Fruit fly (Drosophila melanogaster): ENCODE data around the gene Hap40.

- no peak for TF ChIP-seq CG8301 (tag; optimal IDR thresholded peaks at IDR 0.05)
- TF ChIP-seq CG34367 (tag; optimal IDR thresholded peaks at IDR 0.05) = no peak
- no peak for TF ChIP-seq CG4496 (GFP tag; IDR thresholded peaks at IDR 0.05)
- no peak for TF ChIP-seq EcR (GFP tag; optimal IDR thresholded peaks at IDR 0.05)
- no peak for TF ChIP-seq D1 (tag; optimal IDR thresholded peaks at IDR 0.05)
Measured at dm6 chrX:15710751-15711179, 6.8 kb downstream of the Hap40 start.

Measured in whole organism, pupa.